Fruit fly (Drosophila melanogaster): ENCODE data around the gene CG3246.

Gene CG3246

dm6 chr2L:3472242-3472641 is 10.5 kb upstream of the CG3246 start, which contains the start of gene Pgant4 (continued):
- TF ChIP-seq Ravus (GFP tag; IDR thresholded peaks at IDR 0.05), result no peak
- no peak for TF ChIP-seq CG11723 (GFP tag; optimal IDR thresholded peaks at IDR 0.05)
- peak; percentile 40 to 69 for TF ChIP-seq dpn (GFP tag; optimal IDR thresholded peaks at IDR 0.05)
- TF ChIP-seq amos (GFP tag; IDR thresholded peaks at IDR 0.05; ENCODE audit: partially characterized antibody), result peak; percentile 28; the same call in 1 of the 2 replicates
- TF ChIP-seq slbo (GFP tag; IDR thresholded peaks at IDR 0.05), result peak; percentile 83
- no peak for TF ChIP-seq Sin3A (optimal IDR thresholded peaks at IDR 0.05)
- peak; percentile 37 for TF ChIP-seq CG13775 (GFP tag; optimal IDR thresholded peaks at IDR 0.05)
- no peak; the same call in 1 of the 2 replicates for TF ChIP-seq Gsc (GFP tag; IDR thresholded peaks at IDR 0.05)
- TF ChIP-seq Chrac-16 (GFP tag; optimal IDR thresholded peaks at IDR 0.05), result peak; percentile 66
- peak; percentile 51; the same call in 2 of the 3 replicates for TF ChIP-seq zfh1 (GFP tag; IDR thresholded peaks at IDR 0.05)
- no peak for TF ChIP-seq CkIIα-i1 (GFP tag; IDR thresholded peaks at IDR 0.05)
- TF ChIP-seq esg (GFP tag; conservative IDR thresholded peaks at IDR 0.05), result no peak; the same call in 1 of the 2 replicates
- no peak for TF ChIP-seq CG11504 (tag; optimal IDR thresholded peaks at IDR 0.05)
- TF ChIP-seq CG6813 (GFP tag; optimal IDR thresholded peaks at IDR 0.05), result peak; percentile 26
- peak; percentile 74 for TF ChIP-seq CG17829 (tag; optimal IDR thresholded peaks at IDR 0.05)
- no peak for TF ChIP-seq CG8478 (optimal IDR thresholded peaks at IDR 0.05)
- TF ChIP-seq CG7745 (tag; optimal IDR thresholded peaks at IDR 0.05), result no peak
- peak; percentile 71 for TF ChIP-seq tin (GFP tag; optimal IDR thresholded peaks at IDR 0.05)
- TF ChIP-seq CG7372 (GFP tag; IDR thresholded peaks at IDR 0.05), result peak; percentile 55; the same call in 1 of the 2 replicates
- peak; percentile 69; the same call in 2 of the 3 replicates for TF ChIP-seq H15 (GFP tag; IDR thresholded peaks at IDR 0.05)
- TF ChIP-seq Asciz (GFP tag; optimal IDR thresholded peaks at IDR 0.05), result no peak
- no peak for TF ChIP-seq CG10565 (GFP tag; optimal IDR thresholded peaks at IDR 0.05)
- no peak for TF ChIP-seq mld (GFP tag; IDR thresholded peaks at IDR 0.05; ENCODE audit: partially characterized antibody)
- 0 out of 3 replicates have a peak, but pooled peaks have one; percentile 25 for TF ChIP-seq row (GFP tag; IDR thresholded peaks at IDR 0.05)
- TF ChIP-seq gcm (GFP tag; optimal IDR thresholded peaks at IDR 0.05), result no peak
- TF ChIP-seq Hey (tag; optimal IDR thresholded peaks at IDR 0.05), result no peak
- TF ChIP-seq CG9437 (GFP tag; optimal IDR thresholded peaks at IDR 0.05), result no peak
- TF ChIP-seq CG7839 (tag; optimal IDR thresholded peaks at IDR 0.05), result peak; percentile 67
- TF ChIP-seq CG14050 (GFP tag; IDR thresholded peaks at IDR 0.05), result no peak; the same call in 2 of the 3 replicates
- peak; percentile 7 for TF ChIP-seq mam (GFP tag; optimal IDR thresholded peaks at IDR 0.05)
- no peak for TF ChIP-seq Dip3 (GFP tag; optimal IDR thresholded peaks at IDR 0.05)
- peak; percentile 18 for TF ChIP-seq CG12391 (tag; optimal IDR thresholded peaks at IDR 0.05)
- TF ChIP-seq schlank (tag; optimal IDR thresholded peaks at IDR 0.05), result peak; percentile 16
- TF ChIP-seq gt (GFP tag; IDR thresholded peaks at IDR 0.05), result no peak
- TF ChIP-seq CG10274 (GFP tag; optimal IDR thresholded peaks at IDR 0.05), result no peak
- TF ChIP-seq Ada2b (GFP tag; IDR thresholded peaks at IDR 0.05), result no peak
- no peak for TF ChIP-seq NK7.1 (GFP tag; optimal IDR thresholded peaks at IDR 0.05)
- peak; percentile 74 for TF ChIP-seq dysf (GFP tag; IDR thresholded peaks at IDR 0.05)
- TF ChIP-seq prd (optimal IDR thresholded peaks at IDR 0.05), result no peak
- TF ChIP-seq prd (GFP tag; IDR thresholded peaks at IDR 0.05), result peak; percentile 92
- peak; percentile 5 for TF ChIP-seq CG16815 (GFP tag; optimal IDR thresholded peaks at IDR 0.05)
- no peak for TF ChIP-seq ERR (GFP tag; optimal IDR thresholded peaks at IDR 0.05)
- peak; percentile 27 for TF ChIP-seq CG12071 (GFP tag; optimal IDR thresholded peaks at IDR 0.05)
- peak; percentile 25 for TF ChIP-seq MTF-1 (GFP tag; optimal IDR thresholded peaks at IDR 0.05; ENCODE audit: borderline replicate concordance)
- TF ChIP-seq CG3847 (GFP tag; IDR thresholded peaks at IDR 0.05), result peak; percentile 62
- TF ChIP-seq Dad (GFP tag; optimal IDR thresholded peaks at IDR 0.05), result no peak
- no peak for TF ChIP-seq Bteb2 (GFP tag; optimal IDR thresholded peaks at IDR 0.05)
- no peak for TF ChIP-seq luna (GFP tag; optimal IDR thresholded peaks at IDR 0.05)
- no peak for TF ChIP-seq zen2 (GFP tag; IDR thresholded peaks at IDR 0.05; ENCODE audit: partially characterized antibody)
- TF ChIP-seq dmrt11E (tag; optimal IDR thresholded peaks at IDR 0.05), result peak; percentile 22
- peak in 1 of 2 experiments; percentile 49 for TF ChIP-seq insv (GFP tag; optimal IDR thresholded peaks at IDR 0.05)
- TF ChIP-seq CG17385 (GFP tag; optimal IDR thresholded peaks at IDR 0.05), result no peak
